Fruit fly (Drosophila melanogaster): Measurements from ENCODE around the gene CG9948.

CG9948 gene

dm6 chr3L:6978030-6978683 lies 22.4 kb downstream of the CG9948 start:
- no peak for TF ChIP-seq CG17801 (GFP tag; optimal IDR thresholded peaks at IDR 0.05; ENCODE audit: partially characterized antibody)

dm6 chr3L:6978757-6979386 lies 23.1 kb downstream of the CG9948 start:
- no peak for TF ChIP-seq CG17801 (GFP tag; optimal IDR thresholded peaks at IDR 0.05; ENCODE audit: partially characterized antibody)

dm6 chr3L:6979387-6980249 lies 23.8 kb downstream of the CG9948 start, which contains the start of gene Galphai:
Gene Galphai (minus strand): TSS chr3L:6980044.
- peak; percentile 49 for TF ChIP-seq CG17801 (GFP tag; optimal IDR thresholded peaks at IDR 0.05; ENCODE audit: partially characterized antibody)

- no peak for TF ChIP-seq CG17801 (GFP tag; optimal IDR thresholded peaks at IDR 0.05; ENCODE audit: partially characterized antibody)
Observed at dm6 chr3L:6980553-6980952, 24.8 kb downstream of the CG9948 start.

dm6 chr3L:6981109-6981741 lies 25.4 kb downstream of the CG9948 start:
- TF ChIP-seq CG17801 (GFP tag; optimal IDR thresholded peaks at IDR 0.05; ENCODE audit: partially characterized antibody), result no peak

dm6 chr3L:6981823-6982222 lies 26.0 kb downstream of the CG9948 start:
- no peak for TF ChIP-seq CG17801 (GFP tag; optimal IDR thresholded peaks at IDR 0.05; ENCODE audit: partially characterized antibody)

dm6 chr3L:6984486-6984885 lies 28.7 kb downstream of the CG9948 start, which contains the start of the genes CG32388 and CG43439:
Gene CG32388 (minus strand): TSS chr3L:6984586.
Gene CG43439 (minus strand): TSS chr3L:6984586.
- no peak for TF ChIP-seq CG17801 (GFP tag; optimal IDR thresholded peaks at IDR 0.05; ENCODE audit: partially characterized antibody)

dm6 chr3L:6988942-6989569 lies 33.3 kb downstream of the CG9948 start:
- TF ChIP-seq CG17801 (GFP tag; optimal IDR thresholded peaks at IDR 0.05; ENCODE audit: partially characterized antibody), result no peak

dm6 chr3L:6990288-6990687 lies 34.5 kb downstream of the CG9948 start, which contains the start of gene bin:
Gene bin (plus strand): TSS chr3L:6990622.
- TF ChIP-seq CG17801 (GFP tag; optimal IDR thresholded peaks at IDR 0.05; ENCODE audit: partially characterized antibody), result no peak

dm6 chr3L:6993350-6993749 lies 37.6 kb downstream of the CG9948 start:
- no peak for TF ChIP-seq CG17801 (GFP tag; optimal IDR thresholded peaks at IDR 0.05; ENCODE audit: partially characterized antibody)

- no peak for TF ChIP-seq CG17801 (GFP tag; optimal IDR thresholded peaks at IDR 0.05; ENCODE audit: partially characterized antibody)
Observed at dm6 chr3L:6995364-6995749, 39.6 kb downstream of the CG9948 start.

- no peak for TF ChIP-seq CG17801 (GFP tag; optimal IDR thresholded peaks at IDR 0.05; ENCODE audit: partially characterized antibody)
Observed at dm6 chr3L:6996907-6997306, 41.1 kb downstream of the CG9948 start.

- TF ChIP-seq CG17801 (GFP tag; optimal IDR thresholded peaks at IDR 0.05; ENCODE audit: partially characterized antibody), result no peak
Observed at dm6 chr3L:6997410-6997809, 41.6 kb downstream of the CG9948 start.

dm6 chr3L:6998692-6999091 lies 42.9 kb downstream of the CG9948 start, which contains the start of gene Mp:
Gene Mp (plus strand): TSS chr3L:6998843.
- TF ChIP-seq CG17801 (GFP tag; optimal IDR thresholded peaks at IDR 0.05; ENCODE audit: partially characterized antibody), result no peak

dm6 chr3L:6999993-7000392 lies 44.2 kb downstream of the CG9948 start:
- TF ChIP-seq CG17801 (GFP tag; optimal IDR thresholded peaks at IDR 0.05; ENCODE audit: partially characterized antibody), result no peak

Measured in ovary, adult (tissue).